Fruit fly (Drosophila melanogaster): ENCODE data around the gene CG32284.

The CG32284 gene

DNA sequence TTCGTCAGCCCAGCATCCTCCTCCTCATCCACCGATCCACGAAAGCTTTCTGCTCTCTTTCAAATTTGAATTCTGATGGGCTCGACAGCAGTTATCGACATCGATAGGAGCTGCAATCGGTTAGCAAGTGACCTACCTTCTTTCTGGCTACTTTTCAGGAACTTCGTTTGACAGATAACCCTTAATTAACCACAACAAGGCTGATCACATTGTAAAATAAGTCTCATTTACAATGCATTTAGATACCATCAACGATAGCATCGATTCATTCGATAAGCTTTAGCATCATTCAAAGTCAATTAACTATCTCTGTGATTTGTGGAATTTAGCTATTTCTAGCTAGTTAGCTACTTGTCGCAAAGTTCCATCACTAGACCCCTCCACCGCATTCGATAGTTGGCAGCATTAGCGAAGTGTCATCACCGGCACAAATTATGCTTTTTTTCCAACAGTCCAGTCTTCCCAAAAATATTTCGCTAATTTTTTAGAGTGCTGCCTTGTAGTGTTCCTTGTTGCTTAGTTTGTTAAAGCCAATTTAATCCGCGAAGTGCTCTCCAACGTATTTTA, 7.9 kb upstream of the CG32284 start, which contains the start of the genes MnM and Girdin (continued):
- no peak for TF ChIP-seq ttk (GFP tag; IDR thresholded peaks at IDR 0.05)
- TF ChIP-seq hbn (GFP tag; IDR thresholded peaks at IDR 0.05; ENCODE audit: partially characterized antibody) = peak; percentile 75
- no peak for TF ChIP-seq croc (GFP tag; conservative IDR thresholded peaks at IDR 0.05)
- TF ChIP-seq CG9609 (GFP tag; optimal IDR thresholded peaks at IDR 0.05) = peak; percentile 79
- TF ChIP-seq trem (tag; optimal IDR thresholded peaks at IDR 0.05) = peak; percentile 91
- TF ChIP-seq Atf3 (GFP tag; optimal IDR thresholded peaks at IDR 0.05) = peak; percentile 54
- no peak for TF ChIP-seq seq (GFP tag; IDR thresholded peaks at IDR 0.05)
- no peak for TF ChIP-seq Sox102F (GFP tag; optimal IDR thresholded peaks at IDR 0.05)
- peak; percentile 54 for TF ChIP-seq Bdp1 (GFP tag; optimal IDR thresholded peaks at IDR 0.05)
- no peak for TF ChIP-seq gcm2 (GFP tag; optimal IDR thresholded peaks at IDR 0.05)
- TF ChIP-seq CG4360 (GFP tag; IDR thresholded peaks at IDR 0.05) = no peak
- TF ChIP-seq gro (GFP tag; optimal IDR thresholded peaks at IDR 0.05) = peak; percentile 63
- TF ChIP-seq mld (GFP tag; IDR thresholded peaks at IDR 0.05; ENCODE audit: partially characterized antibody) = peak; percentile 60; the same call in 1 of the 3 replicates
- no peak for TF ChIP-seq sug (tag; optimal IDR thresholded peaks at IDR 0.05)
- no peak for TF ChIP-seq gcm (GFP tag; optimal IDR thresholded peaks at IDR 0.05)
- TF ChIP-seq mirr (GFP tag; optimal IDR thresholded peaks at IDR 0.05) = no peak
- peak; percentile 88 for TF ChIP-seq CG16813 (GFP tag; IDR thresholded peaks at IDR 0.05; ENCODE audit: partially characterized antibody)
- TF ChIP-seq Stat92E (GFP tag; optimal IDR thresholded peaks at IDR 0.05) = no peak
- TF ChIP-seq CG17186 (GFP tag; optimal IDR thresholded peaks at IDR 0.05) = peak; percentile 53
- TF ChIP-seq corto (GFP tag; optimal IDR thresholded peaks at IDR 0.05) = no peak
- no peak for TF ChIP-seq CG12299 (tag; optimal IDR thresholded peaks at IDR 0.05)
- no peak for TF ChIP-seq gce (GFP tag; IDR thresholded peaks at IDR 0.05)
- peak; percentile 45 for TF ChIP-seq ab (GFP tag; optimal IDR thresholded peaks at IDR 0.05)
- TF ChIP-seq CG15696 (tag; optimal IDR thresholded peaks at IDR 0.05) = peak; percentile 41
- no peak for TF ChIP-seq run (tag; optimal IDR thresholded peaks at IDR 0.05)
- peak; percentile 60 for TF ChIP-seq CG9876 (GFP tag; optimal IDR thresholded peaks at IDR 0.05)
- TF ChIP-seq CG15073 (GFP tag; optimal IDR thresholded peaks at IDR 0.05) = no peak
- TF ChIP-seq CG8388 (GFP tag; optimal IDR thresholded peaks at IDR 0.05) = no peak
- peak; percentile 98 for TF ChIP-seq Ets65A (GFP tag)
- no peak for TF ChIP-seq CG31224 (GFP tag; IDR thresholded peaks at IDR 0.05)
- TF ChIP-seq CG3847 (GFP tag; IDR thresholded peaks at IDR 0.05) = peak; percentile 73
- TF ChIP-seq NC2α (GFP tag; optimal IDR thresholded peaks at IDR 0.05) = no peak
- peak; percentile 24; the same call in 1 of the 2 replicates for TF ChIP-seq wor (GFP tag; IDR thresholded peaks at IDR 0.05)
- TF ChIP-seq CkIIα-i1 (GFP tag; IDR thresholded peaks at IDR 0.05) = no peak
- TF ChIP-seq Hr51 (GFP tag; optimal IDR thresholded peaks at IDR 0.05) = peak in 1 of 2 experiments; percentile 74
- TF ChIP-seq HLHmδ (GFP tag; optimal IDR thresholded peaks at IDR 0.05) = no peak
- peak; percentile 0 for TF ChIP-seq crc (GFP tag; optimal IDR thresholded peaks at IDR 0.05)
- peak; percentile 88 for TF ChIP-seq sna (GFP tag; IDR thresholded peaks at IDR 0.05; ENCODE audit: partially characterized antibody)
- no peak for TF ChIP-seq Ravus (GFP tag; IDR thresholded peaks at IDR 0.05)
- peak; percentile 74 for TF ChIP-seq tx (GFP tag; optimal IDR thresholded peaks at IDR 0.05)
- no peak for TF ChIP-seq GATAe (GFP tag; conservative IDR thresholded peaks at IDR 0.05)
- TF ChIP-seq ap (GFP tag; IDR thresholded peaks at IDR 0.05) = no peak
- peak; percentile 94 for TF ChIP-seq Med (GFP tag)
- peak; percentile 50 for TF ChIP-seq Neu2 (GFP tag; optimal IDR thresholded peaks at IDR 0.05; ENCODE audit: borderline replicate concordance)
- peak; percentile 50 for TF ChIP-seq ems (GFP tag; optimal IDR thresholded peaks at IDR 0.05)
- TF ChIP-seq CG14441 (GFP tag; IDR thresholded peaks at IDR 0.05) = 0 out of 2 replicates have a peak, but pooled peaks have one; percentile 19
- TF ChIP-seq Eip74EF (GFP tag; optimal IDR thresholded peaks at IDR 0.05) = no peak
- peak; percentile 79 for TF ChIP-seq Ets97D (GFP tag; optimal IDR thresholded peaks at IDR 0.05)
- peak; percentile 32 for TF ChIP-seq CG18764 (GFP tag; optimal IDR thresholded peaks at IDR 0.05)
- peak; percentile 66 for TF ChIP-seq ssp (GFP tag; IDR thresholded peaks at IDR 0.05)

All from whole organism, embryonic.